Fruit fly (Drosophila melanogaster) whole organism, prepupa: ENCODE data around the gene CG10064.

Source experiments
- Blimp-1 ChIP-seq: fragments of 200-800 bp; sonication (Bioruptor generic); optimal IDR thresholded peaks from 3 replicates; lab custom pipeline; 2017; ENCODE audit warnings: missing biosample characterization, missing genetic modification characterization, mild to moderate bottlenecking, moderate library complexity, missing genetic modification reagents
- CG10631 ChIP-seq: fragments of 200-800 bp; sonication (Bioruptor generic); optimal IDR thresholded peaks from 2 replicates; lab custom pipeline; 2016; ENCODE audit warnings: missing biosample characterization, missing genetic modification characterization
- CG10669 ChIP-seq: fragments of 200-800 bp; sonication (Bioruptor generic); optimal IDR thresholded peaks from 3 replicates; lab custom pipeline; 2018; ENCODE audit warnings: missing biosample characterization, mild to moderate bottlenecking, missing genetic modification characterization, moderate library complexity
- CG11294 ChIP-seq: fragments of 200-800 bp; sonication (Bioruptor generic); IDR thresholded peaks from 2 replicates; pipeline ENCODE4 v1.3.6; 2022; ENCODE audit warnings: missing biosample characterization, missing genetic modification characterization
- CG11762 ChIP-seq: fragments of 200-800 bp; sonication (Bioruptor generic); optimal IDR thresholded peaks from 3 replicates; lab custom pipeline; 2016; ENCODE audit warnings: missing biosample characterization, missing genetic modification characterization; ENCODE audit not compliant: insufficient read depth
- CG11902 ChIP-seq: fragments of 200-800 bp; sonication (Bioruptor generic); optimal IDR thresholded peaks from 3 replicates; lab custom pipeline; 2016; ENCODE audit warnings: missing biosample characterization, missing genetic modification characterization
- CG15336 ChIP-seq: fragments of 200-800 bp; sonication (Bioruptor generic); IDR thresholded peaks from 2 replicates; pipeline ENCODE4 v1.3.6; 2022; ENCODE audit warnings: missing biosample characterization, missing genetic modification characterization
- CG1621 ChIP-seq: fragments of 200-800 bp; sonication (Bioruptor generic); optimal IDR thresholded peaks from 3 replicates; lab custom pipeline; 2018; ENCODE audit warnings: missing biosample characterization, mild to moderate bottlenecking, missing genetic modification characterization
- CG16779 ChIP-seq: fragments of 200-800 bp; sonication (Bioruptor generic); optimal IDR thresholded peaks from 3 replicates; lab custom pipeline; 2017; ENCODE audit warnings: missing biosample characterization, mild to moderate bottlenecking, missing genetic modification characterization
- CG3032 ChIP-seq: fragments of 200-800 bp; optimal IDR thresholded peaks from 2 replicates; lab custom pipeline; 2019; ENCODE audit warnings: missing biosample characterization, mild to moderate bottlenecking, missing genetic modification characterization, moderate library complexity
- CG34406 ChIP-seq: fragments of 200-800 bp; sonication (Bioruptor generic); optimal IDR thresholded peaks from 3 replicates; lab custom pipeline; 2016; ENCODE audit warnings: missing biosample characterization, missing genetic modification characterization
- CG3919 ChIP-seq: fragments of 200-800 bp; sonication (Bioruptor generic); optimal IDR thresholded peaks from 3 replicates; lab custom pipeline; 2016; ENCODE audit warnings: missing biosample characterization, missing genetic modification characterization
- CG4318 ChIP-seq: fragments of 200-800 bp; sonication (Bioruptor generic); optimal IDR thresholded peaks from 3 replicates; lab custom pipeline; 2017; ENCODE audit warnings: missing biosample characterization, mild to moderate bottlenecking, missing genetic modification characterization
- CG6792 ChIP-seq: fragments of 200-800 bp; sonication (Bioruptor generic); optimal IDR thresholded peaks from 3 replicates; lab custom pipeline; 2016; ENCODE audit warnings: missing biosample characterization, missing genetic modification characterization
- CG6854 ChIP-seq: fragments of 200-800 bp; sonication (Bioruptor generic); optimal IDR thresholded peaks from 2 replicates; lab custom pipeline; 2017; ENCODE audit warnings: missing biosample characterization, mild to moderate bottlenecking, missing genetic modification characterization
- CG7368 ChIP-seq: fragments of 200-800 bp; sonication (Bioruptor generic); optimal IDR thresholded peaks from 3 replicates; lab custom pipeline; 2016; ENCODE audit warnings: missing biosample characterization, missing genetic modification characterization
- CG8119 ChIP-seq: fragments of 200-800 bp; sonication (Bioruptor generic); IDR thresholded peaks from 3 replicates; pipeline ENCODE4 v1.3.6; 2022; ENCODE audit warnings: missing biosample characterization, missing genetic modification characterization
- CG8319 ChIP-seq: fragments of 200-800 bp; sonication (Bioruptor generic); optimal IDR thresholded peaks from 3 replicates; lab custom pipeline; 2016; ENCODE audit warnings: missing biosample characterization, missing genetic modification characterization
- CG9139 ChIP-seq: fragments of 200-800 bp; sonication (Bioruptor generic); optimal IDR thresholded peaks from 3 replicates; lab custom pipeline; 2017; ENCODE audit warnings: missing biosample characterization, mild to moderate bottlenecking, missing genetic modification characterization
- Eip93F ChIP-seq: fragments of 200-800 bp; sonication (Bioruptor generic); optimal IDR thresholded peaks from 2 replicates; lab custom pipeline; 2016; ENCODE audit warnings: missing biosample characterization, mild to moderate bottlenecking, missing genetic modification characterization
- Ets21C ChIP-seq: fragments of 200-800 bp; sonication (Bioruptor generic); optimal IDR thresholded peaks from 3 replicates; lab custom pipeline; 2016; ENCODE audit warnings: missing biosample characterization, missing genetic modification characterization
- Ets96B ChIP-seq: fragments of 200-800 bp; optimal IDR thresholded peaks from 2 replicates; lab custom pipeline; 2019; ENCODE audit warnings: missing biosample characterization, mild to moderate bottlenecking, missing genetic modification characterization, moderate library complexity
- Gug ChIP-seq: fragments of 200-800 bp; sonication (Bioruptor generic); IDR thresholded peaks from 2 replicates; pipeline ENCODE4 v1.3.6; 2022; ENCODE audit warnings: missing biosample characterization, missing genetic modification characterization
- Hr38 ChIP-seq: sonication (Bioruptor generic); optimal IDR thresholded peaks from 2 replicates; lab custom pipeline; 2016; ENCODE audit warnings: missing biosample characterization, missing genetic modification characterization
- Hr39 ChIP-seq: fragments of 200-800 bp; sonication (Bioruptor generic); optimal IDR thresholded peaks from 2 replicates; lab custom pipeline; 2016; ENCODE audit warnings: missing biosample characterization, missing genetic modification characterization
- Hr4 ChIP-seq: fragments of 200-800 bp; sonication (Bioruptor generic); optimal IDR thresholded peaks from 3 replicates; lab custom pipeline; 2016; ENCODE audit warnings: missing biosample characterization, missing genetic modification characterization
- Lpt ChIP-seq: fragments of 200-800 bp; sonication (Bioruptor generic); optimal IDR thresholded peaks from 3 replicates; lab custom pipeline; 2016; ENCODE audit warnings: missing biosample characterization, missing genetic modification characterization
- Met ChIP-seq: fragments of 200-800 bp; sonication (Bioruptor generic); optimal IDR thresholded peaks from 3 replicates; lab custom pipeline; 2016; ENCODE audit warnings: missing biosample characterization, missing genetic modification characterization
- OdsH ChIP-seq: fragments of 200-800 bp; sonication (Bioruptor generic); optimal IDR thresholded peaks from 3 replicates; lab custom pipeline; 2016; ENCODE audit warnings: missing biosample characterization, missing genetic modification characterization
- Sox102F ChIP-seq: fragments of 200-800 bp; sonication (Bioruptor generic); optimal IDR thresholded peaks from 2 replicates; lab custom pipeline; 2016; ENCODE audit warnings: missing biosample characterization, mild to moderate bottlenecking, missing genetic modification characterization
- Sox14 ChIP-seq: fragments of 200-800 bp; sonication (Bioruptor generic); optimal IDR thresholded peaks from 3 replicates; lab custom pipeline; 2016; ENCODE audit warnings: missing biosample characterization, missing genetic modification characterization
- Sox15 ChIP-seq: fragments of 200-800 bp; sonication (Bioruptor generic); optimal IDR thresholded peaks from 3 replicates; lab custom pipeline; 2016; ENCODE audit warnings: missing biosample characterization, missing genetic modification characterization
- achi ChIP-seq: fragments of 200-800 bp; sonication (Bioruptor generic); optimal IDR thresholded peaks from 3 replicates; lab custom pipeline; 2016; ENCODE audit warnings: missing biosample characterization, missing genetic modification characterization
- acj6 ChIP-seq: fragments of 200-800 bp; sonication (Bioruptor generic); optimal IDR thresholded peaks from 3 replicates; lab custom pipeline; 2016; ENCODE audit warnings: missing biosample characterization, missing genetic modification characterization
- cyc ChIP-seq: fragments of 200-800 bp; sonication (Bioruptor generic); optimal IDR thresholded peaks from 3 replicates; lab custom pipeline; 2016; ENCODE audit warnings: missing biosample characterization, missing genetic modification characterization
- dac ChIP-seq: fragments of 200-800 bp; sonication (Bioruptor generic); optimal IDR thresholded peaks from 2 replicates; lab custom pipeline; 2017; ENCODE audit warnings: missing biosample characterization, mild to moderate bottlenecking, missing genetic modification characterization
- dsx ChIP-seq: fragments of 200-800 bp; optimal IDR thresholded peaks from 3 replicates; lab custom pipeline; 2019; ENCODE audit warnings: missing biosample characterization, mild to moderate bottlenecking, missing genetic modification characterization, moderate library complexity; ENCODE audit not compliant: poor library complexity, severe bottlenecking
- esn ChIP-seq: fragments of 200-800 bp; sonication (Bioruptor generic); optimal IDR thresholded peaks from 2 replicates; lab custom pipeline; 2016; ENCODE audit warnings: missing biosample characterization, mild to moderate bottlenecking, missing genetic modification characterization, moderate library complexity
- fd59A ChIP-seq: fragments of 200-800 bp; sonication (Bioruptor generic); optimal IDR thresholded peaks from 2 replicates; lab custom pipeline; 2017; ENCODE audit warnings: missing biosample characterization, mild to moderate bottlenecking, missing genetic modification characterization, missing genetic modification reagents
- fd85E ChIP-seq: fragments of 200-800 bp; sonication (Bioruptor generic); optimal IDR thresholded peaks from 3 replicates; lab custom pipeline; 2016; ENCODE audit warnings: missing biosample characterization, missing genetic modification characterization
- fkh ChIP-seq: fragments of 200-800 bp; sonication (Bioruptor generic); optimal IDR thresholded peaks from 3 replicates; lab custom pipeline; 2017; ENCODE audit warnings: missing biosample characterization, mild to moderate bottlenecking, missing genetic modification characterization, moderate library complexity
- lz ChIP-seq: fragments of 200-800 bp; sonication (Bioruptor generic); optimal IDR thresholded peaks from 3 replicates; lab custom pipeline; 2016; ENCODE audit warnings: missing biosample characterization, missing genetic modification characterization
- net ChIP-seq: fragments of 200-800 bp; sonication (Bioruptor generic); optimal IDR thresholded peaks from 3 replicates; lab custom pipeline; 2016; ENCODE audit warnings: missing biosample characterization, missing genetic modification characterization
- pdm3 ChIP-seq: fragments of 200-800 bp; sonication (Bioruptor generic); optimal IDR thresholded peaks from 3 replicates; lab custom pipeline; 2016; ENCODE audit warnings: missing biosample characterization, missing genetic modification characterization
- spab ChIP-seq: fragments of 200-800 bp; sonication (Bioruptor generic); optimal IDR thresholded peaks from 2 replicates; lab custom pipeline; 2017; ENCODE audit warnings: missing biosample characterization, mild to moderate bottlenecking, missing genetic modification characterization, missing genetic modification reagents
- ss ChIP-seq, 2 experiments: fragments of 200-800 bp; sonication (Bioruptor generic); optimal IDR thresholded peaks; 2 replicates in 1 of 2; 3 replicates in 1 of 2; lab custom pipeline; 2017 to 2018; ENCODE audit warnings: mild to moderate bottlenecking in 2 of 2, missing biosample characterization in 2 of 2, missing genetic modification characterization in 2 of 2, moderate library complexity in 1 of 2
- vri ChIP-seq: fragments of 200-800 bp; sonication (Bioruptor generic); optimal IDR thresholded peaks from 3 replicates; lab custom pipeline; 2016; ENCODE audit warnings: missing biosample characterization, mild to moderate bottlenecking, missing genetic modification characterization

The CG10064 gene

DNA sequence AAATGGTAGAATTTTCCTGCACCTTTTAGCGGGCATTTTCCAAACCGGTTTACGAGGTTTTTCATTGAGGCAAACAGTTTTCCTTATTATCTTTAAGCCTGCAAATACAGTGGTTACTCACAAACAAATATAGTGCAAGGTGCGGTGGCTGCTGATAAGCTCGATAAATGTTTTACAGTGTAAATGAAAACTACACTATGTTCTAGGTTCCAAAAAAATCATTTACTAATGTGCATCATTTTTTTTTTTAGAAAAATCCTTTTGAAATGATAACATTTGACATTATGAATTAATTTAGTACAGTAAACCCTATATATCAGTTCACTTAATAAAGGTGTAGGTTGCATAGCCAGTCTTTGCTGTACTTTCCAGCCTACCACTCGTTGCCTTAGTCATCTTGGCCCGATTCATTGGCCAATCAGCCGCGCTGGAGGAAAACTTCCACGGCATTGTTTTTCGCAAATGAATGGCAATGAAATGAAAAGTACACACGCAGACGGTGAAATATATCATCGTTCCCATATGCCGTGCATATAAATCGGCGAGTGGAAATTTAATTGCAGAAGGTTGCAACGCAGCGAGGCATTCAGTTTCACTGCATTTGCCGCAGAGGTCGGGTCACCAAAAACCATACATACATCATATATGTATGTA lies 10.5 kb upstream of the CG10064 start (continued):
- TF ChIP-seq lz (peak; percentile 28), Lpt (GFP tag; lab: Kevin White, UChicago) (no peak), Sox15 (GFP tag; lab: Kevin White, UChicago) (no peak), net (GFP tag; lab: Kevin White, UChicago) (peak; percentile 17), pdm3 (GFP tag; lab: Kevin White, UChicago) (peak; percentile 28), fd85E (GFP tag; lab: Kevin White, UChicago) (no peak), Blimp-1 (GFP tag; lab: Kevin White, UChicago) (no peak), CG4318 (peak; percentile 39), CG1621 (tag; lab: Kevin White, UChicago) (no peak), dac (GFP tag; lab: Kevin White, UChicago) (no peak), CG8119 (GFP tag; lab: Robert Waterston, UW) (peak; percentile 68), CG15336 (GFP tag; lab: Robert Waterston, UW) (peak; percentile 76), CG16779 (tag; lab: Kevin White, UChicago) (no peak), Eip93F (GFP tag; lab: Kevin White, UChicago) (no peak), ss (GFP tag; optimal IDR thresholded peaks at IDR 0.05; lab: Kevin White, UChicago) (no peak)
- TF ChIP-seq, all 60 proteins: peak for 29

dm6 chr3L:6977391-6977790 lies 9.7 kb upstream of the CG10064 start:
- TF ChIP-seq Eip93F (GFP tag; lab: Kevin White, UChicago) (no peak), Met (peak; percentile 67), CG15336 (GFP tag; lab: Robert Waterston, UW) (peak; percentile 91), vri (GFP tag; lab: Kevin White, UChicago) (peak; percentile 13), CG8319 (GFP tag; lab: Kevin White, UChicago) (peak; percentile 29), CG10669 (GFP tag; lab: Kevin White, UChicago) (peak; percentile 60), lz (peak; percentile 36), fkh (no peak), CG8119 (GFP tag; lab: Robert Waterston, UW) (peak; percentile 87), fd85E (GFP tag; lab: Kevin White, UChicago) (no peak), achi (GFP tag; lab: Kevin White, UChicago) (peak; percentile 77), CG6792 (GFP tag; lab: Kevin White, UChicago) (peak; percentile 58), CG3032 (peak; percentile 62), fd59A (GFP tag; lab: Kevin White, UChicago) (peak; percentile 7), CG9139 (GFP tag; lab: Kevin White, UChicago) (no peak), CG4318 (peak; percentile 66), Ets96B (tag; lab: Kevin White, UChicago) (peak; percentile 56), acj6 (GFP tag; lab: Kevin White, UChicago) (peak; percentile 67), Blimp-1 (GFP tag; lab: Kevin White, UChicago) (peak; percentile 31), Sox102F (GFP tag; lab: Kevin White, UChicago) (peak; percentile 62), CG3919 (peak; percentile 73), Hr38 (no peak), Ets21C (GFP tag; lab: Kevin White, UChicago) (peak; percentile 28), Gug (GFP tag; lab: Robert Waterston, UW) (peak; percentile 82), dsx (peak; percentile 28), net (GFP tag; lab: Kevin White, UChicago) (peak; percentile 54), CG11762 (GFP tag; lab: Kevin White, UChicago) (peak; percentile 52), CG6854 (GFP tag; lab: Kevin White, UChicago) (peak; percentile 34), Hr4 (GFP tag; lab: Kevin White, UChicago) (peak; percentile 73), spab (peak; percentile 21), pdm3 (GFP tag; lab: Kevin White, UChicago) (peak; percentile 41), Hr39 (GFP tag; lab: Kevin White, UChicago) (peak; percentile 20), CG11294 (GFP tag; lab: Robert Waterston, UW) (peak; percentile 67), CG10631 (GFP tag; lab: Kevin White, UChicago) (peak; percentile 75), OdsH (GFP tag; lab: Kevin White, UChicago) (peak; percentile 78), CG34406 (GFP tag; lab: Kevin White, UChicago) (peak; percentile 70), Sox14 (GFP tag; lab: Kevin White, UChicago) (peak; percentile 17), cyc (GFP tag; lab: Kevin White, UChicago) (peak; percentile 46), CG16779 (tag; lab: Kevin White, UChicago) (peak; percentile 37), esn (peak; percentile 63), CG11902 (GFP tag; lab: Kevin White, UChicago) (peak; percentile 29), CG7368 (GFP tag; lab: Kevin White, UChicago) (peak; percentile 21)
